Fruit fly (Drosophila melanogaster): ENCODE results near the gene CG32536.

The CG32536 gene

dm6 chrX:19297899-19298784 is 21.4 kb upstream of the CG32536 start, which contains the start of gene CG8034 (continued):
- peak; percentile 99 for TF ChIP-seq CoRest (tag; optimal IDR thresholded peaks at IDR 0.05)
- peak; percentile 95 for TF ChIP-seq Atf3 (GFP tag; optimal IDR thresholded peaks at IDR 0.05)
- peak; percentile 97 for TF ChIP-seq HHEX (GFP tag; optimal IDR thresholded peaks at IDR 0.05)
- TF ChIP-seq CG12659 (GFP tag; optimal IDR thresholded peaks at IDR 0.05) = peak; percentile 98
- peak; percentile 97 for TF ChIP-seq CG17361 (GFP tag; IDR thresholded peaks at IDR 0.05)
- TF ChIP-seq Hsf (GFP tag; optimal IDR thresholded peaks at IDR 0.05) = peak; percentile 97
- peak; percentile 98 for TF ChIP-seq CG10209 (GFP tag; optimal IDR thresholded peaks at IDR 0.05)
- TF ChIP-seq zfh1 (GFP tag; IDR thresholded peaks at IDR 0.05) = peak; percentile 95
- peak; percentile 77 for TF ChIP-seq CG7271 (tag; optimal IDR thresholded peaks at IDR 0.05)
- peak; percentile 87 for TF ChIP-seq repo (GFP tag; optimal IDR thresholded peaks at IDR 0.05)
- TF ChIP-seq CG13287 (GFP tag; IDR thresholded peaks at IDR 0.05; ENCODE audit: partially characterized antibody) = peak; percentile 37; the same call in 1 of the 2 replicates
- peak; percentile 95 for TF ChIP-seq Hr3 (GFP tag; optimal IDR thresholded peaks at IDR 0.05)
- TF ChIP-seq YL-1 (GFP tag; optimal IDR thresholded peaks at IDR 0.05) = peak; percentile 82
- peak; percentile 90 for TF ChIP-seq CG4730 (GFP tag; IDR thresholded peaks at IDR 0.05)
- peak; percentile 89 for TF ChIP-seq CG6272 (GFP tag; IDR thresholded peaks at IDR 0.05)
- TF ChIP-seq unpg (GFP tag; optimal IDR thresholded peaks at IDR 0.05) = peak; percentile 97
- peak; percentile 95 for TF ChIP-seq esg (GFP tag; conservative IDR thresholded peaks at IDR 0.05)
- TF ChIP-seq her (GFP tag; optimal IDR thresholded peaks at IDR 0.05) = peak; percentile 84
- peak; percentile 94 for TF ChIP-seq pum (GFP tag; optimal IDR thresholded peaks at IDR 0.05)
- no peak for TF ChIP-seq CG8478 (optimal IDR thresholded peaks at IDR 0.05)
- TF ChIP-seq scrt (GFP tag; optimal IDR thresholded peaks at IDR 0.05) = peak; percentile 94
- TF ChIP-seq CG10321 (GFP tag; IDR thresholded peaks at IDR 0.05) = peak; percentile 54
- peak; percentile 55 for TF ChIP-seq CG15073 (GFP tag; optimal IDR thresholded peaks at IDR 0.05)
- peak; percentile 95 for TF ChIP-seq CG9609 (GFP tag; optimal IDR thresholded peaks at IDR 0.05)
- peak; percentile 72 for TF ChIP-seq CG17612 (GFP tag; IDR thresholded peaks at IDR 0.05)
- peak; percentile 89 for TF ChIP-seq Rx (GFP tag; IDR thresholded peaks at IDR 0.05)
- peak; percentile 96 for TF ChIP-seq gcm (GFP tag; optimal IDR thresholded peaks at IDR 0.05)
- TF ChIP-seq mam (GFP tag; optimal IDR thresholded peaks at IDR 0.05) = peak; percentile 97
- TF ChIP-seq Adf1 (GFP tag; IDR thresholded peaks at IDR 0.05) = peak; percentile 96
- peak; percentile 90 for TF ChIP-seq CG14050 (GFP tag; IDR thresholded peaks at IDR 0.05)
- TF ChIP-seq Bdp1 (GFP tag; optimal IDR thresholded peaks at IDR 0.05) = peak; percentile 91
- peak; percentile 96 for TF ChIP-seq CG32767 (GFP tag; IDR thresholded peaks at IDR 0.05)
- no peak for TF ChIP-seq gfzf (GFP tag; optimal IDR thresholded peaks at IDR 0.05)
- TF ChIP-seq CG3407 (GFP tag; optimal IDR thresholded peaks at IDR 0.05) = peak; percentile 92
- peak; percentile 93 for TF ChIP-seq slou (GFP tag; optimal IDR thresholded peaks at IDR 0.05)
- peak in 1 of 2 experiments; percentile 68 for TF ChIP-seq crp (GFP tag; optimal IDR thresholded peaks at IDR 0.05)
- peak; percentile 85 for TF ChIP-seq dimm (GFP tag; IDR thresholded peaks at IDR 0.05)
- peak; percentile 95 for TF ChIP-seq vvl (GFP tag; IDR thresholded peaks at IDR 0.05)
- peak; percentile 96 for TF ChIP-seq CG15696 (tag; optimal IDR thresholded peaks at IDR 0.05)
- peak; percentile 98 for TF ChIP-seq NfI (GFP tag; optimal IDR thresholded peaks at IDR 0.05)
- TF ChIP-seq CG15601 (tag; optimal IDR thresholded peaks at IDR 0.05) = peak; percentile 95
- TF ChIP-seq amos (GFP tag; IDR thresholded peaks at IDR 0.05; ENCODE audit: partially characterized antibody) = peak; percentile 46; the same call in 1 of the 2 replicates
- peak; percentile 99 for TF ChIP-seq CG2678 (tag; optimal IDR thresholded peaks at IDR 0.05)
- TF ChIP-seq Ets97D (GFP tag; optimal IDR thresholded peaks at IDR 0.05) = peak; percentile 86
- TF ChIP-seq CG9876 (GFP tag; optimal IDR thresholded peaks at IDR 0.05) = peak; percentile 86
- TF ChIP-seq lilli (GFP tag; optimal IDR thresholded peaks at IDR 0.05) = peak; percentile 98
- peak; percentile 98 for TF ChIP-seq Fer1 (GFP tag; optimal IDR thresholded peaks at IDR 0.05)
- peak; percentile 69 for TF ChIP-seq p53 (GFP tag; optimal IDR thresholded peaks at IDR 0.05)
- TF ChIP-seq HmgZ (tag; optimal IDR thresholded peaks at IDR 0.05) = peak; percentile 97

Measured in whole organism, embryonic.